Fruit fly (Drosophila melanogaster) whole organism, larva: ENCODE data around the gene Osi14.

Experiments
- noc ChIP-seq: fragments of 200-800 bp; sonication (Bioruptor generic); optimal IDR thresholded peaks from 3 replicates; lab custom pipeline; 2019; ENCODE audit warnings: missing biosample characterization, mild to moderate bottlenecking, missing genetic modification characterization, moderate library complexity

The Osi14 gene

dm6 chr3R:6298828-6299227, at the start of gene Osi14:
Osi14 (plus strand) TSS chr3R:6299128.
- TF ChIP-seq noc (tag; lab: Kevin White, UChicago): no peak

- TF ChIP-seq noc (tag; lab: Kevin White, UChicago): no peak
Observed at dm6 chr3R:6252809-6253208, 46.1 kb upstream of the Osi14 start.

dm6 chr3R:6254438-6254837, 44.5 kb upstream of the Osi14 start:
- no peak for TF ChIP-seq noc (tag; lab: Kevin White, UChicago)

dm6 chr3R:6254875-6255274, 44.1 kb upstream of the Osi14 start, which contains the start of gene Osi8:
Osi8 (plus strand) TSS chr3R:6255175.
- TF ChIP-seq noc (tag; lab: Kevin White, UChicago): no peak

- no peak for TF ChIP-seq noc (tag; lab: Kevin White, UChicago)
Observed at dm6 chr3R:6259837-6260236, 39.1 kb upstream of the Osi14 start, which contains the start of gene Osi9. Osi9 (plus strand) TSS chr3R:6260211.

- no peak for TF ChIP-seq noc (tag; lab: Kevin White, UChicago)
Observed at dm6 chr3R:6263658-6264057, 35.3 kb upstream of the Osi14 start, which contains the start of gene Osi10a. Osi10a (plus strand) TSS chr3R:6263958.

dm6 chr3R:6265890-6266289, 33.0 kb upstream of the Osi14 start, which contains the start of gene Osi10b:
Osi10b (plus strand) TSS chr3R:6266190.
- no peak for TF ChIP-seq noc (tag; lab: Kevin White, UChicago)

dm6 chr3R:6268657-6269056, 30.3 kb upstream of the Osi14 start, which contains the start of gene Osi11:
Osi11 (minus strand) TSS chr3R:6268757.
- no peak for TF ChIP-seq noc (tag; lab: Kevin White, UChicago)

- TF ChIP-seq noc (tag; lab: Kevin White, UChicago): no peak
Observed at dm6 chr3R:6269986-6270385, 28.9 kb upstream of the Osi14 start.

- no peak for TF ChIP-seq noc (tag; lab: Kevin White, UChicago)
Observed at dm6 chr3R:6278231-6278630, 20.7 kb upstream of the Osi14 start, which contains the start of gene Osi12. Osi12 (plus strand) TSS chr3R:6278531.

dm6 chr3R:6285100-6285499, 13.8 kb upstream of the Osi14 start, which contains the start of gene CG15597:
CG15597 (minus strand) TSS chr3R:6285200.
- no peak for TF ChIP-seq noc (tag; lab: Kevin White, UChicago)

dm6 chr3R:6287433-6287832, 11.5 kb upstream of the Osi14 start, which contains the start of gene CG15594:
CG15594 (plus strand) TSS chr3R:6287733.
- TF ChIP-seq noc (tag; lab: Kevin White, UChicago): no peak

dm6 chr3R:6290289-6290688, 8.6 kb upstream of the Osi14 start:
- TF ChIP-seq noc (tag; lab: Kevin White, UChicago): no peak

dm6 chr3R:6291437-6291836, 7.5 kb upstream of the Osi14 start, which contains the start of gene Osi13:
Osi13 (plus strand) TSS chr3R:6291737.
- TF ChIP-seq noc (tag; lab: Kevin White, UChicago): no peak

- TF ChIP-seq noc (tag; lab: Kevin White, UChicago): no peak
Observed at dm6 chr3R:6294046-6294445, 4.9 kb upstream of the Osi14 start.

dm6 chr3R:6297164-6297563, 1.8 kb upstream of the Osi14 start:
- no peak for TF ChIP-seq noc (tag; lab: Kevin White, UChicago)

dm6 chr3R:6301257-6301839, 2.4 kb downstream of the Osi14 start, which contains the start of gene Osi15:
Osi15 (plus strand) TSS chr3R:6301804.
- no peak for TF ChIP-seq noc (tag; lab: Kevin White, UChicago)
